Worm (Caenorhabditis elegans) whole organism, L2 larva: ENCODE results near the gene kin-18.
A peak's percentile ranks its signal among the peaks of the same experiment; 100 is the strongest.

ENCODE experiments used
- C34F6.9 ChIP-seq: fragments of 150-350 bp; optimal IDR thresholded peaks from 2 replicates; lab custom pipeline; 2014; ENCODE audit warnings: missing biosample characterization, missing genetic modification characterization
- F13H6.1 ChIP-seq: sonication (generic microtip); optimal IDR thresholded peaks from 2 replicates; lab custom pipeline; 2016; ENCODE audit warnings: missing genetic modification characterization, missing compliant biosample characterization
- R02D3.7 ChIP-seq: fragments of 150-350 bp; optimal IDR thresholded peaks from 2 replicates; lab custom pipeline; 2014; ENCODE audit warnings: missing biosample characterization, missing genetic modification characterization
- Y55F3AM.14 ChIP-seq: fragments of 200-800 bp; sonication (Bioruptor generic); optimal IDR thresholded peaks from 2 replicates; lab custom pipeline; 2018; ENCODE audit warnings: mild to moderate bottlenecking, missing genetic modification characterization, missing compliant biosample characterization
- ZK546.5 ChIP-seq: sonication (generic microtip); optimal IDR thresholded peaks from 2 replicates; lab custom pipeline; 2017; ENCODE audit warnings: missing biosample characterization, missing genetic modification characterization
- alr-1 ChIP-seq: fragments of 150-350 bp; optimal IDR thresholded peaks from 2 replicates; lab custom pipeline; 2014; ENCODE audit warnings: missing biosample characterization, missing genetic modification characterization
- aly-2 ChIP-seq: fragments of 150-350 bp; optimal IDR thresholded peaks from 2 replicates; lab custom pipeline; 2014; ENCODE audit warnings: missing biosample characterization, missing genetic modification characterization
- ama-1 ChIP-seq: fragments of 150-350 bp; optimal IDR thresholded peaks from 2 replicates; lab custom pipeline; 2018; ENCODE audit warnings: inconsistent platforms
- blmp-1 ChIP-seq: sonication (generic microtip); optimal IDR thresholded peaks from 2 replicates; lab custom pipeline; 2017; ENCODE audit warnings: missing genetic modification characterization, mild to moderate bottlenecking, missing compliant biosample characterization, antibody characterized with exemption, moderate library complexity; ENCODE audit not compliant: insufficient read depth
- ceh-16 ChIP-seq: fragments of 150-350 bp; optimal IDR thresholded peaks from 2 replicates; lab custom pipeline; 2014; ENCODE audit warnings: missing biosample characterization, missing genetic modification characterization
- ceh-82 ChIP-seq: fragments of 150-350 bp; optimal IDR thresholded peaks from 2 replicates; lab custom pipeline; 2014; ENCODE audit warnings: missing biosample characterization, missing genetic modification characterization
- crh-2 ChIP-seq: sonication (generic microtip); optimal IDR thresholded peaks from 2 replicates; lab custom pipeline; 2017; ENCODE audit warnings: missing biosample characterization, missing genetic modification characterization
- dmd-4 ChIP-seq: sonication (generic microtip); optimal IDR thresholded peaks from 2 replicates; lab custom pipeline; 2017; ENCODE audit warnings: missing biosample characterization, missing genetic modification characterization
- egl-27 ChIP-seq: sonication (generic microtip); optimal IDR thresholded peaks from 3 replicates; lab custom pipeline; 2017; ENCODE audit warnings: missing biosample characterization, missing genetic modification reagents, missing genetic modification characterization
- elt-1 ChIP-seq: fragments of 150-350 bp; optimal IDR thresholded peaks from 2 replicates; lab custom pipeline; 2014; ENCODE audit warnings: missing biosample characterization, missing genetic modification characterization
- elt-3 ChIP-seq: sonication (generic microtip); optimal IDR thresholded peaks from 2 replicates; lab custom pipeline; 2017; ENCODE audit warnings: missing biosample characterization, missing genetic modification characterization
- fos-1 ChIP-seq: fragments of 150-350 bp; optimal IDR thresholded peaks from 2 replicates; lab custom pipeline; 2014; ENCODE audit warnings: missing biosample characterization, missing genetic modification characterization
- gmeb-1 ChIP-seq: fragments of 150-350 bp; optimal IDR thresholded peaks from 2 replicates; lab custom pipeline; 2014; ENCODE audit warnings: missing biosample characterization, missing genetic modification characterization
- lin-11 ChIP-seq: fragments of 150-350 bp; sonication (generic microtip); optimal IDR thresholded peaks from 2 replicates; lab custom pipeline; 2014; ENCODE audit warnings: missing biosample characterization, missing genetic modification characterization, inconsistent platforms, mixed read lengths
- lin-13 ChIP-seq: fragments of 150-350 bp; optimal IDR thresholded peaks from 2 replicates; lab custom pipeline; 2014; ENCODE audit warnings: missing biosample characterization, missing genetic modification reagents, missing genetic modification characterization
- lin-39 ChIP-seq: fragments of 150-350 bp; optimal IDR thresholded peaks from 2 replicates; lab custom pipeline; 2014; ENCODE audit warnings: missing biosample characterization, missing genetic modification reagents, missing genetic modification characterization
- lsy-2 ChIP-seq, 2 experiments: fragments of 150-350 bp in 1 of 2; sonication (generic microtip) in 1 of 2; optimal IDR thresholded peaks; 2 replicates each; lab custom pipeline; 2014 to 2017; ENCODE audit warnings: missing biosample characterization in 2 of 2, missing genetic modification characterization in 2 of 2
- mab-5 ChIP-seq: fragments of 150-350 bp; optimal IDR thresholded peaks from 2 replicates; lab custom pipeline; 2014; ENCODE audit warnings: missing biosample characterization, missing genetic modification characterization
- mbf-1 ChIP-seq: sonication (generic microtip); optimal IDR thresholded peaks from 2 replicates; lab custom pipeline; 2017; ENCODE audit warnings: missing biosample characterization, missing genetic modification characterization
- mdl-1 ChIP-seq, 2 experiments: fragments of 150-350 bp in 1 of 2; sonication (generic microtip) in 1 of 2; optimal IDR thresholded peaks; 2 replicates each; lab custom pipeline; 2017; ENCODE audit warnings: missing biosample characterization in 2 of 2, missing genetic modification characterization in 2 of 2
- nhr-10 ChIP-seq: sonication (generic microtip); optimal IDR thresholded peaks from 2 replicates; lab custom pipeline; 2017; ENCODE audit warnings: missing biosample characterization, missing genetic modification characterization
- nhr-11 ChIP-seq: fragments of 150-350 bp; optimal IDR thresholded peaks from 2 replicates; lab custom pipeline; 2014; ENCODE audit warnings: missing biosample characterization, missing genetic modification characterization
- nhr-12 ChIP-seq: fragments of 150-350 bp; optimal IDR thresholded peaks from 2 replicates; lab custom pipeline; 2014; ENCODE audit warnings: missing biosample characterization, missing genetic modification characterization
- nhr-129 ChIP-seq: fragments of 150-350 bp; optimal IDR thresholded peaks from 2 replicates; lab custom pipeline; 2014; ENCODE audit warnings: missing biosample characterization, missing genetic modification characterization
- nhr-21 ChIP-seq: fragments of 150-350 bp; optimal IDR thresholded peaks from 2 replicates; lab custom pipeline; 2014; ENCODE audit warnings: missing biosample characterization, missing genetic modification characterization
- nhr-23 ChIP-seq: fragments of 150-350 bp; optimal IDR thresholded peaks from 2 replicates; lab custom pipeline; 2014; ENCODE audit warnings: missing biosample characterization, missing genetic modification reagents, missing genetic modification characterization
- nhr-237 ChIP-seq: fragments of 150-350 bp; optimal IDR thresholded peaks from 2 replicates; lab custom pipeline; 2014; ENCODE audit warnings: missing biosample characterization, missing genetic modification characterization
- nhr-25 ChIP-seq: fragments of 150-350 bp; sonication (generic microtip); optimal IDR thresholded peaks from 3 replicates; lab custom pipeline; 2014; ENCODE audit warnings: missing biosample characterization, missing genetic modification characterization
- nhr-6 ChIP-seq: fragments of 150-350 bp; optimal IDR thresholded peaks from 2 replicates; lab custom pipeline; 2014; ENCODE audit warnings: missing biosample characterization, missing genetic modification characterization
- nhr-77 ChIP-seq: fragments of 150-350 bp; optimal IDR thresholded peaks from 2 replicates; lab custom pipeline; 2014; ENCODE audit warnings: missing biosample characterization, missing genetic modification characterization
- peb-1 ChIP-seq: fragments of 150-350 bp; optimal IDR thresholded peaks from 2 replicates; lab custom pipeline; 2014; ENCODE audit warnings: missing biosample characterization, missing genetic modification characterization
- sem-4 ChIP-seq: fragments of 150-350 bp; optimal IDR thresholded peaks from 2 replicates; lab custom pipeline; 2014; ENCODE audit warnings: missing biosample characterization, missing genetic modification reagents, missing genetic modification characterization
- skn-1 ChIP-seq: sonication (generic microtip); optimal IDR thresholded peaks from 2 replicates; lab custom pipeline; 2017; ENCODE audit warnings: missing biosample characterization, missing genetic modification characterization
- sma-3 ChIP-seq: sonication (generic microtip); optimal IDR thresholded peaks from 2 replicates; lab custom pipeline; 2016; ENCODE audit warnings: missing genetic modification reagents, missing genetic modification characterization, missing compliant biosample characterization
- sma-9 ChIP-seq, 2 experiments: fragments of 150-350 bp in 1 of 2; sonication (generic microtip) in 1 of 2; optimal IDR thresholded peaks; 2 replicates each; lab custom pipeline; 2014 to 2016; ENCODE audit warnings: missing genetic modification characterization in 2 of 2, mild to moderate bottlenecking in 1 of 2, missing biosample characterization in 1 of 2, missing compliant biosample characterization in 1 of 2, missing genetic modification reagents in 1 of 2, moderate library complexity in 1 of 2
- snpc-4 ChIP-seq: fragments of 150-350 bp; optimal IDR thresholded peaks from 2 replicates; lab custom pipeline; 2014; ENCODE audit warnings: missing biosample characterization, missing genetic modification characterization
- unc-39 ChIP-seq: fragments of 150-350 bp; optimal IDR thresholded peaks from 2 replicates; lab custom pipeline; 2014; ENCODE audit warnings: missing biosample characterization, missing genetic modification characterization
- unc-55 ChIP-seq: fragments of 150-350 bp; sonication (generic microtip); optimal IDR thresholded peaks from 3 replicates; lab custom pipeline; 2014; ENCODE audit warnings: missing biosample characterization, missing genetic modification reagents, missing genetic modification characterization
- unc-62 ChIP-seq: fragments of 150-350 bp; optimal IDR thresholded peaks from 2 replicates; lab custom pipeline; 2014; ENCODE audit warnings: missing biosample characterization, missing genetic modification reagents, missing genetic modification characterization
- zag-1 ChIP-seq: fragments of 150-350 bp; optimal IDR thresholded peaks from 2 replicates; lab custom pipeline; 2014; ENCODE audit warnings: missing biosample characterization, missing genetic modification characterization
- ztf-1 ChIP-seq: fragments of 200-800 bp; sonication (Bioruptor generic); conservative IDR thresholded peaks from 2 replicates; pipeline ENCODE4 v1.3.6; 2022; ENCODE audit warnings: missing genetic modification characterization, missing compliant biosample characterization
- ztf-11 ChIP-seq: sonication (generic microtip); optimal IDR thresholded peaks from 2 replicates; lab custom pipeline; 2017; ENCODE audit warnings: missing biosample characterization, missing genetic modification characterization
- ztf-4 ChIP-seq: fragments of 150-350 bp; optimal IDR thresholded peaks from 2 replicates; lab custom pipeline; 2014; ENCODE audit warnings: missing biosample characterization, missing genetic modification characterization

The kin-18 gene

ce11 chrIII:6116281-6116886 is 2.0 kb upstream of the kin-18 start, which contains the start of gene nmt-1:
Gene nmt-1 (minus strand): TSS chrIII:6116331.
- TF ChIP-seq elt-1 (tag; lab: Kevin White, UChicago): no peak
- no peak for TF ChIP-seq blmp-1
- peak; percentile 42 for TF ChIP-seq nhr-25
- TF ChIP-seq egl-27 (tag; lab: Kevin White, UChicago): no peak
- TF ChIP-seq nhr-11 (tag; lab: Kevin White, UChicago): no peak
- no peak for TF ChIP-seq lin-13
- no peak for TF ChIP-seq peb-1 (tag; lab: Kevin White, UChicago)
- TF ChIP-seq snpc-4 (tag; lab: Kevin White, UChicago): no peak
- no peak for TF ChIP-seq fos-1
- TF ChIP-seq unc-39 (tag; lab: Kevin White, UChicago): no peak
- TF ChIP-seq nhr-6 (tag; lab: Kevin White, UChicago): no peak
- no peak for TF ChIP-seq nhr-77
- no peak for TF ChIP-seq nhr-12 (tag; lab: Kevin White, UChicago)
- TF ChIP-seq lsy-2 (tag; optimal IDR thresholded peaks at IDR 0.05; lab: Kevin White, UChicago): peak; percentile 49 to 72
- no peak for TF ChIP-seq elt-3 (tag; lab: Kevin White, UChicago)
- no peak for TF ChIP-seq alr-1
- no peak for TF ChIP-seq ztf-4 (tag; lab: Kevin White, UChicago)
- peak; percentile 60 for TF ChIP-seq C34F6.9 (tag; lab: Kevin White, UChicago)
- no peak for TF ChIP-seq Y55F3AM.14 (GFP tag; lab: Kevin White, UChicago)
- TF ChIP-seq mab-5 (tag; lab: Kevin White, UChicago): peak; percentile 24
- TF ChIP-seq ztf-11 (tag; lab: Kevin White, UChicago): no peak
- no peak for TF ChIP-seq nhr-10 (tag; lab: Kevin White, UChicago)
- TF ChIP-seq ama-1 (lab: Kevin White, UChicago): no peak
- no peak for TF ChIP-seq ceh-82 (tag; lab: Kevin White, UChicago)
- peak; percentile 0 for TF ChIP-seq sma-3 (GFP tag; lab: Kevin White, UChicago)
- TF ChIP-seq nhr-237 (tag; lab: Kevin White, UChicago): no peak
- TF ChIP-seq ztf-1 (GFP tag; lab: Robert Waterston, UW): no peak
- no peak for TF ChIP-seq mbf-1 (tag; lab: Kevin White, UChicago)
- peak; percentile 52 for TF ChIP-seq sma-9 (GFP tag; optimal IDR thresholded peaks at IDR 0.05; lab: Kevin White, UChicago)
- no peak for TF ChIP-seq sma-9 (tag; optimal IDR thresholded peaks at IDR 0.05; lab: Kevin White, UChicago)
- TF ChIP-seq unc-62 (GFP tag; lab: Kevin White, UChicago): no peak
- TF ChIP-seq aly-2 (tag; lab: Kevin White, UChicago): no peak
- TF ChIP-seq nhr-129 (tag; lab: Kevin White, UChicago): peak; percentile 61
- no peak for TF ChIP-seq lin-39 (tag; lab: Kevin White, UChicago)
- no peak for TF ChIP-seq sem-4 (tag; lab: Kevin White, UChicago)
- no peak for TF ChIP-seq lin-11 (tag; lab: Kevin White, UChicago)
- TF ChIP-seq nhr-21 (tag; lab: Kevin White, UChicago): no peak
- TF ChIP-seq ceh-16 (tag; lab: Kevin White, UChicago): no peak
- TF ChIP-seq ZK546.5: no peak
- TF ChIP-seq nhr-23 (tag; lab: Kevin White, UChicago): no peak
- TF ChIP-seq R02D3.7 (tag; lab: Kevin White, UChicago): no peak
- no peak for TF ChIP-seq skn-1
- peak; percentile 57 for TF ChIP-seq unc-55
- TF ChIP-seq dmd-4 (tag; lab: Kevin White, UChicago): no peak
- no peak for TF ChIP-seq mdl-1 (tag; optimal IDR thresholded peaks at IDR 0.05; lab: Kevin White, UChicago)
- peak; percentile 11 for TF ChIP-seq F13H6.1 (tag; lab: Kevin White, UChicago)
- TF ChIP-seq zag-1 (tag; lab: Kevin White, UChicago): no peak
- peak; percentile 46 for TF ChIP-seq gmeb-1
- no peak for TF ChIP-seq crh-2 (tag; lab: Kevin White, UChicago)
